Worm (Caenorhabditis elegans): ENCODE measurements around the gene nspg-6.

Gene nspg-6

ce11 chrIII:7300169-7300568 lies 14.6 kb downstream of the nspg-6 start:
- TF ChIP-seq nhr-23 (tag; optimal IDR thresholded peaks at IDR 0.05) (peak; percentile 81), ceh-28 (tag; optimal IDR thresholded peaks at IDR 0.05) (no peak), nhr-43 (tag; optimal IDR thresholded peaks at IDR 0.05; ENCODE audit: poor library complexity, severe bottlenecking) (peak; percentile 67), nhr-25 (tag; optimal IDR thresholded peaks at IDR 0.05) (peak; percentile 89), ama-1 (optimal IDR thresholded peaks at IDR 0.05) (no peak), elt-1 (tag; optimal IDR thresholded peaks at IDR 0.05) (peak; percentile 94), mdl-1 (tag; optimal IDR thresholded peaks at IDR 0.05) (peak; percentile 11)

- no peak for TF ChIP-seq snpc-4 (tag; optimal IDR thresholded peaks at IDR 0.05)
- TF ChIP-seq fkh-2 (tag; optimal IDR thresholded peaks at IDR 0.05), result no peak
- no peak for TF ChIP-seq ztf-4 (tag; optimal IDR thresholded peaks at IDR 0.05)
- no peak for TF ChIP-seq nhr-43 (tag; optimal IDR thresholded peaks at IDR 0.05; ENCODE audit: poor library complexity, severe bottlenecking)
- peak; percentile 48 for TF ChIP-seq nhr-25 (tag; optimal IDR thresholded peaks at IDR 0.05)
- TF ChIP-seq unc-39 (tag; optimal IDR thresholded peaks at IDR 0.05), result no peak
- no peak for TF ChIP-seq ama-1 (optimal IDR thresholded peaks at IDR 0.05)
- no peak for TF ChIP-seq elt-3 (tag; optimal IDR thresholded peaks at IDR 0.05)
- TF ChIP-seq elt-2 (tag; optimal IDR thresholded peaks at IDR 0.05), result no peak
- peak; percentile 41 for TF ChIP-seq nhr-23 (tag; optimal IDR thresholded peaks at IDR 0.05)
- TF ChIP-seq zag-1 (tag; optimal IDR thresholded peaks at IDR 0.05), result no peak
Observed at ce11 chrIII:7299466-7299865, 15.3 kb downstream of the nspg-6 start, which contains the start of the genes B0361.14 and B0361.9. TSS of gene B0361.14 (minus strand) at chrIII:7299531. TSS of gene B0361.9 (minus strand) at chrIII:7299631.

ce11 chrIII:7298045-7298444 lies 16.7 kb downstream of the nspg-6 start:
- TF ChIP-seq hmg-11 (tag; optimal IDR thresholded peaks at IDR 0.05), result no peak
- TF ChIP-seq mdl-1 (tag; optimal IDR thresholded peaks at IDR 0.05), result no peak
- TF ChIP-seq nhr-237 (tag; optimal IDR thresholded peaks at IDR 0.05), result no peak
- TF ChIP-seq elt-1 (tag; optimal IDR thresholded peaks at IDR 0.05), result peak; percentile 58
- no peak for TF ChIP-seq ceh-9 (tag; optimal IDR thresholded peaks at IDR 0.05)
- no peak for TF ChIP-seq nfya-1 (tag; optimal IDR thresholded peaks at IDR 0.05; ENCODE audit: insufficient read depth)
- TF ChIP-seq ama-1 (optimal IDR thresholded peaks at IDR 0.05), result peak; percentile 41
- no peak for TF ChIP-seq egl-27 (tag; optimal IDR thresholded peaks at IDR 0.05)
- no peak for TF ChIP-seq nhr-11 (tag; optimal IDR thresholded peaks at IDR 0.05)
- no peak for TF ChIP-seq R02D3.7 (tag; optimal IDR thresholded peaks at IDR 0.05)
- no peak for TF ChIP-seq nhr-28 (tag; optimal IDR thresholded peaks at IDR 0.05)
- TF ChIP-seq ceh-16 (tag; optimal IDR thresholded peaks at IDR 0.05), result no peak
- TF ChIP-seq ztf-4 (tag; optimal IDR thresholded peaks at IDR 0.05), result no peak
- no peak for TF ChIP-seq elt-3 (tag; optimal IDR thresholded peaks at IDR 0.05)
- no peak for TF ChIP-seq skn-1 (tag; optimal IDR thresholded peaks at IDR 0.05)
- TF ChIP-seq nhr-23 (tag; optimal IDR thresholded peaks at IDR 0.05), result peak; percentile 9
- TF ChIP-seq ZK546.5 (tag; optimal IDR thresholded peaks at IDR 0.05), result no peak
- TF ChIP-seq jun-1 (tag; optimal IDR thresholded peaks at IDR 0.05), result no peak
- no peak for TF ChIP-seq fkh-2 (tag; optimal IDR thresholded peaks at IDR 0.05)
- TF ChIP-seq ceh-28 (tag; optimal IDR thresholded peaks at IDR 0.05), result no peak
- TF ChIP-seq eor-1 (tag; optimal IDR thresholded peaks at IDR 0.05), result no peak
- TF ChIP-seq fkh-10 (GFP tag; optimal IDR thresholded peaks at IDR 0.05), result no peak
- no peak for TF ChIP-seq snpc-4 (tag; optimal IDR thresholded peaks at IDR 0.05)
- TF ChIP-seq nhr-25 (tag; optimal IDR thresholded peaks at IDR 0.05), result peak; percentile 52

DNA sequence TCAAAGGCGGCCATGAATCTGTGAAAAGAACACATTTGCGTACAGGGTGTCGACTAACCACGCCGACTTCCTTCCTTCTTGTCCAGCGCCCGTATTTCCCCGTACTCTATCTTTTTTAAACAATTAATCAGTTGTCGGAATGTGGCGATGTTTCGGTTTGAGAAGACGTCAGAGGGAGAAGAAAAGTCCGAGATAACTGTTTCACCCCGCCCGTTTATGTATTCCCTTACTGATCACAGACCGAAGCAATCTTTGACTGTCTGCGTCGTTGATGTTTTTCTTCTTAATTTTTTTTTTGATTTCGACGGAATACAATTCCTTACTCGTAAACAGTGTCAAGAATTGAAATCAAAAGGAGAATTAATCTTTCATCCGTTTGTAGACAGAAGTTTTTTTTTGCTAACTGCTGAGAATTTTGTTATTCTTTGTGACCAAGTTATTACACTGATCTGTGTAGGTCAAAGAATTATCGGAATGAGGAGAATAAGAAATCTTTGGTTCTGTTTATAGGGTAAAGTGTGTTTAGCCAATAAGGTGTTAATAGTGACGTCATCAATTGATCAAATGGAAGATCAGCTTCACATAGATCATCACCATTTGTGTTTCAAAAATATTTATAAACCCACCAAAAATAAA lies 17.6 kb downstream of the nspg-6 start:
- TF ChIP-seq elt-3 (tag; optimal IDR thresholded peaks at IDR 0.05), result peak in 1 of 3 experiments; percentile 32
- no peak for TF ChIP-seq mml-1 (tag; optimal IDR thresholded peaks at IDR 0.05)
- TF ChIP-seq egl-5 (tag; optimal IDR thresholded peaks at IDR 0.05), result no peak
- TF ChIP-seq ceh-16 (tag; optimal IDR thresholded peaks at IDR 0.05), result no peak
- TF ChIP-seq nhr-23 (tag; optimal IDR thresholded peaks at IDR 0.05), result peak; percentile 61
- TF ChIP-seq unc-62 (GFP tag; optimal IDR thresholded peaks at IDR 0.05), result peak; percentile 50
- TF ChIP-seq ama-1 (optimal IDR thresholded peaks at IDR 0.05), result peak; percentile 35
- no peak for TF ChIP-seq snpc-4 (tag; optimal IDR thresholded peaks at IDR 0.05)

DNA sequence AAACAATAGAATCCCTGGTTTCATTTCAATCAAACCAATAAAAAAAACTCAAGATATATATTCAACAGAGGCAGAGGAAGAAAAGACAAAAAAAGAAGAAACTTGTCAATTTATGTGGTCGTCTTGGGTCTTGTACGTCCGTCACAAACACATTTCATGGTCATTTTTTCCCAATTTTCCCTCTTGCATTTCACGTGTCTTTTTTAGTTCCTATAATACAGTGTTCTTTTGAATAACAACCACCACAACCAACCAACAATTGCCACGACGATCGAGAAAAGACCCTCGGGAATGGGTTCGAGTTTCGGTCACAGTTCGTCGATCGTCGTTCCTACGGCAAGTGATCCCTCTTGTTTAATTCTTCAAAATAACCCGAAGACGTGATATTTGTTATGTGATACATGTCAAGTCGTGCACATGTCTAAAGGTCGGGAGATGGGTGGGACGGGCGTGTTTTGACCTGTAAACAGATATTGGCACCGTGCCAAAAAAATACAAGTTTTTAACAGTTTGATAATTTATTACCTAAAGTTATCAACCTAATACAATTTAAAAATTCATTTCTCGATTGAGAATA lies 18.6 kb downstream of the nspg-6 start:
- TF ChIP-seq egl-5 (tag; optimal IDR thresholded peaks at IDR 0.05) (peak; percentile 14), nhr-67 (tag; optimal IDR thresholded peaks at IDR 0.05) (no peak), nhr-11 (tag; optimal IDR thresholded peaks at IDR 0.05) (no peak), nhr-25 (tag; optimal IDR thresholded peaks at IDR 0.05) (peak; percentile 63), daf-12 (tag; optimal IDR thresholded peaks at IDR 0.05) (no peak), mdl-1 (tag; optimal IDR thresholded peaks at IDR 0.05) (no peak), nhr-23 (tag; optimal IDR thresholded peaks at IDR 0.05) (peak; percentile 20), fkh-10 (GFP tag; optimal IDR thresholded peaks at IDR 0.05) (no peak), ama-1 (optimal IDR thresholded peaks at IDR 0.05) (no peak), mml-1 (tag; optimal IDR thresholded peaks at IDR 0.05) (no peak), lin-39 (tag; optimal IDR thresholded peaks at IDR 0.05) (no peak), nhr-76 (tag; optimal IDR thresholded peaks at IDR 0.05) (no peak)
